Worm (Caenorhabditis elegans) whole organism, L2 larva: ENCODE results near the gene R07B7.8.

ENCODE experiments used
- ZK546.5 ChIP-seq: sonication (generic microtip); optimal IDR thresholded peaks from 2 replicates; lab custom pipeline; 2017; ENCODE audit warnings: missing biosample characterization, missing genetic modification characterization
- ama-1 ChIP-seq: fragments of 150-350 bp; optimal IDR thresholded peaks from 2 replicates; lab custom pipeline; 2018; ENCODE audit warnings: inconsistent platforms
- gmeb-1 ChIP-seq: fragments of 150-350 bp; optimal IDR thresholded peaks from 2 replicates; lab custom pipeline; 2014; ENCODE audit warnings: missing biosample characterization, missing genetic modification characterization
- nhr-12 ChIP-seq: fragments of 150-350 bp; optimal IDR thresholded peaks from 2 replicates; lab custom pipeline; 2014; ENCODE audit warnings: missing biosample characterization, missing genetic modification characterization
- sem-4 ChIP-seq: fragments of 150-350 bp; optimal IDR thresholded peaks from 2 replicates; lab custom pipeline; 2014; ENCODE audit warnings: missing biosample characterization, missing genetic modification reagents, missing genetic modification characterization
- unc-62 ChIP-seq: fragments of 150-350 bp; optimal IDR thresholded peaks from 2 replicates; lab custom pipeline; 2014; ENCODE audit warnings: missing biosample characterization, missing genetic modification reagents, missing genetic modification characterization

ce11 chrV:12038783-12039182, 45.3 kb downstream of the R07B7.8 start:
- TF ChIP-seq gmeb-1 (tag; lab: Kevin White, UChicago): no peak
- no peak for TF ChIP-seq nhr-12 (tag; lab: Kevin White, UChicago)
- TF ChIP-seq ZK546.5 (tag; lab: Kevin White, UChicago): no peak
- TF ChIP-seq unc-62 (GFP tag; lab: Kevin White, UChicago): no peak
- TF ChIP-seq sem-4 (tag; lab: Kevin White, UChicago): no peak
- TF ChIP-seq ama-1: peak; percentile 65
